Worm (Caenorhabditis elegans) whole organism, L1 larva: ENCODE measurements around the gene anoh-2.

ENCODE experiments used
- C04F5.9 ChIP-seq: sonication (generic microtip); optimal IDR thresholded peaks from 2 replicates; lab custom pipeline; 2016; ENCODE audit warnings: missing genetic modification characterization, missing compliant biosample characterization
- C16A3.4 ChIP-seq: fragments of 150-350 bp; optimal IDR thresholded peaks from 2 replicates; lab custom pipeline; 2014; ENCODE audit warnings: missing biosample characterization, missing genetic modification characterization
- C34B4.2 ChIP-seq: sonication (generic microtip); optimal IDR thresholded peaks from 2 replicates; lab custom pipeline; 2017; ENCODE audit warnings: mild to moderate bottlenecking, missing genetic modification characterization, missing compliant biosample characterization
- F16B12.6 ChIP-seq: fragments of 150-350 bp; optimal IDR thresholded peaks from 2 replicates; lab custom pipeline; 2014; ENCODE audit warnings: missing biosample characterization, missing genetic modification characterization
- aha-1 ChIP-seq: fragments of 150-350 bp; optimal IDR thresholded peaks from 2 replicates; lab custom pipeline; 2014; ENCODE audit warnings: missing biosample characterization, missing genetic modification characterization
- alr-1 ChIP-seq: fragments of 200-800 bp; sonication (Bioruptor generic); optimal IDR thresholded peaks from 2 replicates; lab custom pipeline; 2018; ENCODE audit warnings: borderline replicate concordance, mild to moderate bottlenecking, missing genetic modification characterization, missing compliant biosample characterization
- aly-2 ChIP-seq: fragments of 150-350 bp; optimal IDR thresholded peaks from 2 replicates; lab custom pipeline; 2014; ENCODE audit warnings: missing biosample characterization, missing genetic modification characterization
- ama-1 ChIP-seq: fragments of 150-350 bp; optimal IDR thresholded peaks from 2 replicates; lab custom pipeline; 2014
- blmp-1 ChIP-seq: fragments of 150-350 bp; optimal IDR thresholded peaks from 2 replicates; lab custom pipeline; 2014; ENCODE audit warnings: missing biosample characterization, missing genetic modification characterization
- ceh-90 ChIP-seq: sonication (generic microtip); optimal IDR thresholded peaks from 2 replicates; lab custom pipeline; 2016; ENCODE audit warnings: missing genetic modification characterization, missing compliant biosample characterization
- dpl-1 ChIP-seq, 3 experiments: fragments of 150-350 bp in 2 of 3; sonication (generic microtip) in 1 of 3; optimal IDR thresholded peaks; 2 replicates each; lab custom pipeline; 2014 to 2017; ENCODE audit warnings: missing biosample characterization in 3 of 3, missing genetic modification characterization in 3 of 3, missing genetic modification reagents in 3 of 3
- efl-1 ChIP-seq, 4 experiments: fragments of 150-350 bp; optimal IDR thresholded peaks in 3 of 4; peaks in 1 of 4; 1 replicate in 1 of 4; 2 replicates in 3 of 4; lab custom pipeline; 2014; ENCODE audit warnings: missing biosample characterization in 2 of 4, missing genetic modification characterization in 2 of 4, missing genetic modification reagents in 2 of 4
- efl-3 ChIP-seq: fragments of 200-800 bp; sonication (Bioruptor generic); optimal IDR thresholded peaks from 2 replicates; lab custom pipeline; 2018; ENCODE audit warnings: mild to moderate bottlenecking, missing genetic modification characterization, missing compliant biosample characterization
- egl-27 ChIP-seq, 2 experiments: fragments of 150-350 bp in 1 of 2; sonication (generic microtip); optimal IDR thresholded peaks; 3 replicates each; lab custom pipeline; 2017 to 2018; ENCODE audit warnings: missing biosample characterization in 2 of 2, missing genetic modification characterization in 2 of 2, missing genetic modification reagents in 2 of 2
- elt-2 ChIP-seq: sonication (generic microtip); optimal IDR thresholded peaks from 2 replicates; lab custom pipeline; 2016; ENCODE audit warnings: missing genetic modification characterization, mild to moderate bottlenecking, inconsistent platforms, missing compliant biosample characterization, missing genetic modification reagents
- fkh-10 ChIP-seq: sonication (generic microtip); optimal IDR thresholded peaks from 2 replicates; lab custom pipeline; 2017; ENCODE audit warnings: missing biosample characterization, missing genetic modification reagents, missing genetic modification characterization
- fkh-4 ChIP-seq: sonication (generic microtip); optimal IDR thresholded peaks from 2 replicates; lab custom pipeline; 2016; ENCODE audit warnings: missing compliant biosample characterization, missing genetic modification characterization, borderline replicate concordance
- fkh-8 ChIP-seq: sonication (generic microtip); optimal IDR thresholded peaks from 2 replicates; lab custom pipeline; 2016; ENCODE audit warnings: mild to moderate bottlenecking, missing genetic modification characterization, missing compliant biosample characterization
- fos-1 ChIP-seq: fragments of 150-350 bp; optimal IDR thresholded peaks from 2 replicates; lab custom pipeline; 2014; ENCODE audit warnings: missing biosample characterization, missing genetic modification characterization
- hlh-4 ChIP-seq: sonication (generic microtip); optimal IDR thresholded peaks from 2 replicates; lab custom pipeline; 2016; ENCODE audit warnings: mild to moderate bottlenecking, missing genetic modification characterization, missing compliant biosample characterization
- hpl-2 ChIP-seq: fragments of 150-350 bp; optimal IDR thresholded peaks from 2 replicates; lab custom pipeline; 2014; ENCODE audit warnings: missing biosample characterization, missing genetic modification reagents, missing genetic modification characterization
- irx-1 ChIP-seq: sonication (generic microtip); optimal IDR thresholded peaks from 2 replicates; lab custom pipeline; 2016; ENCODE audit warnings: missing genetic modification characterization, missing compliant biosample characterization
- jun-1 ChIP-seq: fragments of 150-350 bp; optimal IDR thresholded peaks from 2 replicates; lab custom pipeline; 2014; ENCODE audit warnings: missing biosample characterization, missing genetic modification reagents, missing genetic modification characterization
- lin-14 ChIP-seq: fragments of 200-800 bp; sonication (Bioruptor generic); optimal IDR thresholded peaks from 2 replicates; lab custom pipeline; 2018; ENCODE audit warnings: mild to moderate bottlenecking, missing genetic modification characterization, moderate library complexity, missing compliant biosample characterization
- lin-39 ChIP-seq: fragments of 150-350 bp; optimal IDR thresholded peaks from 2 replicates; lab custom pipeline; 2014; ENCODE audit warnings: missing biosample characterization, missing genetic modification reagents, missing genetic modification characterization
- lsy-2 ChIP-seq, 2 experiments: fragments of 150-350 bp; optimal IDR thresholded peaks; 2 replicates each; lab custom pipeline; 2014; ENCODE audit warnings: missing biosample characterization in 2 of 2, missing genetic modification characterization in 2 of 2
- mab-9 ChIP-seq: fragments of 200-800 bp; sonication (Bioruptor generic); IDR thresholded peaks from 2 replicates; pipeline ENCODE4 v1.3.6; 2022; ENCODE audit warnings: missing genetic modification reagents, missing genetic modification characterization, missing compliant biosample characterization
- mdl-1 ChIP-seq, 2 experiments: fragments of 150-350 bp; optimal IDR thresholded peaks; 2 replicates each; lab custom pipeline; 2014 to 2017; ENCODE audit warnings: missing biosample characterization in 2 of 2, missing genetic modification characterization in 2 of 2, inconsistent platforms in 1 of 2
- nhr-11 ChIP-seq: fragments of 150-350 bp; optimal IDR thresholded peaks from 2 replicates; lab custom pipeline; 2014; ENCODE audit warnings: missing biosample characterization, missing genetic modification characterization
- nhr-12 ChIP-seq: sonication (generic microtip); optimal IDR thresholded peaks from 2 replicates; lab custom pipeline; 2017; ENCODE audit warnings: missing biosample characterization, missing genetic modification characterization
- nhr-20 ChIP-seq: sonication (generic microtip); optimal IDR thresholded peaks from 2 replicates; lab custom pipeline; 2016; ENCODE audit warnings: mild to moderate bottlenecking, missing genetic modification characterization, missing compliant biosample characterization
- nhr-237 ChIP-seq: fragments of 150-350 bp; optimal IDR thresholded peaks from 2 replicates; lab custom pipeline; 2014; ENCODE audit warnings: missing biosample characterization, missing genetic modification characterization
- nhr-28 ChIP-seq: fragments of 150-350 bp; optimal IDR thresholded peaks from 2 replicates; lab custom pipeline; 2014; ENCODE audit warnings: missing biosample characterization, missing genetic modification characterization
- nhr-47 ChIP-seq: sonication (generic microtip); optimal IDR thresholded peaks from 2 replicates; lab custom pipeline; 2016; ENCODE audit warnings: mild to moderate bottlenecking, missing genetic modification characterization, moderate library complexity, missing compliant biosample characterization
- nhr-71 ChIP-seq: sonication (generic microtip); optimal IDR thresholded peaks from 2 replicates; lab custom pipeline; 2016; ENCODE audit warnings: mild to moderate bottlenecking, missing genetic modification characterization, moderate library complexity, missing compliant biosample characterization
- nhr-76 ChIP-seq: sonication (generic microtip); optimal IDR thresholded peaks from 2 replicates; lab custom pipeline; 2017; ENCODE audit warnings: missing biosample characterization, missing genetic modification characterization
- nhr-84 ChIP-seq: sonication (generic microtip); optimal IDR thresholded peaks from 2 replicates; lab custom pipeline; 2017; ENCODE audit warnings: missing biosample characterization, missing genetic modification characterization
- nhr-90 ChIP-seq: sonication (generic microtip); optimal IDR thresholded peaks from 2 replicates; lab custom pipeline; 2016; ENCODE audit warnings: mild to moderate bottlenecking, missing genetic modification characterization, missing compliant biosample characterization; ENCODE audit not compliant: poor library complexity
- pqm-1 ChIP-seq: sonication (generic microtip); optimal IDR thresholded peaks from 3 replicates; lab custom pipeline; 2017; ENCODE audit warnings: missing biosample characterization, missing genetic modification characterization
- skn-1 ChIP-seq: fragments of 150-350 bp; optimal IDR thresholded peaks from 2 replicates; lab custom pipeline; 2014; ENCODE audit warnings: missing biosample characterization, missing genetic modification characterization
- snpc-4 ChIP-seq: fragments of 150-350 bp; optimal IDR thresholded peaks from 2 replicates; lab custom pipeline; 2014; ENCODE audit warnings: missing biosample characterization, missing genetic modification characterization
- snu-23 ChIP-seq: sonication (generic microtip); optimal IDR thresholded peaks from 2 replicates; lab custom pipeline; 2016; ENCODE audit warnings: missing genetic modification characterization, missing compliant biosample characterization
- sup-37 ChIP-seq: fragments of 200-800 bp; sonication (Bioruptor generic); optimal IDR thresholded peaks from 2 replicates; lab custom pipeline; 2018; ENCODE audit warnings: mild to moderate bottlenecking, missing genetic modification characterization, missing compliant biosample characterization
- unc-98 ChIP-seq: fragments of 200-800 bp; sonication (Bioruptor generic); IDR thresholded peaks from 2 replicates; pipeline ENCODE4 v1.3.6; 2022; ENCODE audit warnings: missing genetic modification characterization, missing compliant biosample characterization
- vab-15 ChIP-seq: sonication (generic microtip); optimal IDR thresholded peaks from 2 replicates; lab custom pipeline; 2017; ENCODE audit warnings: missing genotype, mild to moderate bottlenecking, missing genetic modification characterization, missing compliant biosample characterization
- zip-4 ChIP-seq: fragments of 200-800 bp; sonication (Bioruptor generic); optimal IDR thresholded peaks from 2 replicates; lab custom pipeline; 2018; ENCODE audit warnings: mild to moderate bottlenecking, missing genetic modification characterization, moderate library complexity, missing compliant biosample characterization
- ztf-11 ChIP-seq, 2 experiments: sonication (generic microtip); optimal IDR thresholded peaks; 2 replicates each; lab custom pipeline; 2016 to 2017; ENCODE audit warnings: missing genetic modification characterization in 2 of 2, missing biosample characterization in 1 of 2, missing compliant biosample characterization in 1 of 2

Gene anoh-2

ce11 chrIV:14658054-14658631, at the start of gene anoh-2:
Gene anoh-2 (plus strand): TSS chrIV:14658308.
- TF ChIP-seq mdl-1 (tag; optimal IDR thresholded peaks at IDR 0.05; lab: Kevin White, UChicago) (no peak), efl-1 (optimal IDR thresholded peaks at IDR 0.05; lab: Kevin White, UChicago) (no peak), efl-1 (GFP tag; optimal IDR thresholded peaks at IDR 0.05 in 1 of 2; lab: Kevin White, UChicago) (peak in 1 of 2 experiments; percentile 74)

DNA sequence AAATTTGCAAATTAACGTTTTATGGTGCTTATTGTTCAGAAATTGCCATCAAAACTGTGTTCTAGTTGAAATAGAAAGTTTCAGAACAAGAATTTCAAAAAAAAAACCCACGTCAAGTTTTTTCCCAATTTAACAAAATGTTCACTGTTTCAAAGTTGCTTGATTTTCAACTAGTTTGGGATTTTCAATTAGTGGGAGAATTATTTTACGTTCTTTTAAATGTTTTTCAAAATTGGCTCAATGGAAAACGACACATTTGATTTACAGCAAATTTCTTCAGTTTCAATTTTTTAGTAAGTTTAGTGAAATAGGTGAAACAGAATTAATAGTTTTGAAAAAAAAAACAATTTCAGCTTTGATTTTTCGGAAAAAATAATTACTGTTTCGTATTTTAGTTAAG, 49.5 kb upstream of the anoh-2 start:
- TF ChIP-seq fkh-10 (GFP tag; lab: Kevin White, UChicago): no peak
- no peak for TF ChIP-seq mab-9 (GFP tag; lab: Robert Waterston, UW)
- no peak for TF ChIP-seq efl-1 (optimal IDR thresholded peaks at IDR 0.05; lab: Kevin White, UChicago)
- TF ChIP-seq efl-1 (GFP tag; optimal IDR thresholded peaks at IDR 0.05 in 1 of 2; lab: Kevin White, UChicago): peak in 1 of 2 experiments; percentile 54
- TF ChIP-seq nhr-47 (tag; lab: Kevin White, UChicago): no peak

DNA sequence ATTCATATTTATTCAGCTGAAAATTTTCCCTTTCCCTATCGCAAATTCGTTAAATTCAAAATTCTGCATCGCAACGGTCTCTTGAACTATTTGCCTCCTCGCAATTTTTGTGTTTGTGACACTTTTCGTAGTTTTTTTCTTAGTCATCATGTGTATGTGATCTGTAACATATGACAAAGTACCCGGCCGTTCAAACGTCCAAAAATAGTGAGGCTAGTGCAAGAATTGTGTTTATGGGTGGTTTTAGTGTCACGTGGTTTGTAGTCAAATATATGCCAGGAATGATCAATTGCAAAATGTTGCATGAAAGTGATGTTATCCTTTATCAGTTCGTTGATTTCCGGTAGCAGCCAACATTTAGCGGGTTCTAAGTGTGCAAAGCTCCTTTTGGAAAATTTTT, 48.3 kb upstream of the anoh-2 start:
- TF ChIP-seq zip-4 (GFP tag; lab: Kevin White, UChicago) (no peak), egl-27 (tag; optimal IDR thresholded peaks at IDR 0.05; lab: Kevin White, UChicago) (no peak), aly-2 (no peak), C34B4.2 (tag; lab: Kevin White, UChicago) (no peak), C04F5.9 (tag; lab: Kevin White, UChicago) (no peak), nhr-84 (tag; lab: Kevin White, UChicago) (no peak), sup-37 (GFP tag; lab: Kevin White, UChicago) (no peak), mab-9 (GFP tag; lab: Robert Waterston, UW) (no peak), fos-1 (tag; lab: Kevin White, UChicago) (no peak), lin-14 (GFP tag; lab: Kevin White, UChicago) (peak; percentile 24), snpc-4 (no peak), nhr-47 (tag; lab: Kevin White, UChicago) (no peak), fkh-8 (no peak), pqm-1 (tag; lab: Kevin White, UChicago) (no peak), nhr-71 (tag; lab: Kevin White, UChicago) (peak; percentile 56), ceh-90 (tag; lab: Kevin White, UChicago) (no peak), nhr-12 (tag; lab: Kevin White, UChicago) (no peak), nhr-76 (tag; lab: Kevin White, UChicago) (no peak), hlh-4 (no peak), jun-1 (tag; lab: Kevin White, UChicago) (peak; percentile 37), ztf-11 (tag; optimal IDR thresholded peaks at IDR 0.05; lab: Kevin White, UChicago) (no peak), nhr-28 (tag; lab: Kevin White, UChicago) (no peak), aha-1 (tag; lab: Kevin White, UChicago) (no peak), skn-1 (tag; lab: Kevin White, UChicago) (peak; percentile 72), efl-1 (optimal IDR thresholded peaks at IDR 0.05; lab: Kevin White, UChicago) (no peak), efl-1 (GFP tag; optimal IDR thresholded peaks at IDR 0.05 in 1 of 2; lab: Kevin White, UChicago) (no peak), snu-23 (GFP tag; lab: Kevin White, UChicago) (peak; percentile 30), blmp-1 (tag; lab: Kevin White, UChicago) (peak; percentile 19), elt-2 (peak; percentile 18), lsy-2 (tag; optimal IDR thresholded peaks at IDR 0.05; lab: Kevin White, UChicago) (no peak), vab-15 (tag; lab: Kevin White, UChicago) (no peak), nhr-11 (tag; lab: Kevin White, UChicago) (no peak), lin-39 (tag; lab: Kevin White, UChicago) (no peak), efl-3 (GFP tag; lab: Kevin White, UChicago) (no peak), mdl-1 (tag; optimal IDR thresholded peaks at IDR 0.05; lab: Kevin White, UChicago) (peak in 1 of 2 experiments; percentile 8), nhr-90 (tag; lab: Kevin White, UChicago) (peak; percentile 1), hpl-2 (GFP tag; lab: Kevin White, UChicago) (no peak), alr-1 (no peak), nhr-20 (tag; lab: Kevin White, UChicago) (peak; percentile 68), dpl-1 (GFP tag; optimal IDR thresholded peaks at IDR 0.05; lab: Kevin White, UChicago) (no peak), F16B12.6 (no peak), C16A3.4 (no peak), ama-1 (lab: Kevin White, UChicago) (no peak), fkh-4 (tag; lab: Kevin White, UChicago) (no peak), irx-1 (tag; lab: Kevin White, UChicago) (no peak), unc-98 (no peak), nhr-237 (tag; lab: Kevin White, UChicago) (no peak)
